Worm (Caenorhabditis elegans) whole organism, late embryonic: ENCODE results near the gene srg-7.

Experiments
- K02D7.2 ChIP-seq: sonication (generic microtip); optimal IDR thresholded peaks from 2 replicates; lab custom pipeline; 2017; ENCODE audit warnings: mild to moderate bottlenecking, missing genetic modification characterization, missing compliant biosample characterization
- K09A11.1 ChIP-seq: sonication (generic microtip); optimal IDR thresholded peaks from 2 replicates; lab custom pipeline; 2017; ENCODE audit warnings: antibody characterized with exemption, mild to moderate bottlenecking, missing genetic modification characterization, missing compliant biosample characterization; ENCODE audit not compliant: insufficient read depth
- ama-1 ChIP-seq: fragments of 150-350 bp; optimal IDR thresholded peaks from 2 replicates; lab custom pipeline; 2014
- ceh-30 ChIP-seq: fragments of 150-350 bp; optimal IDR thresholded peaks from 2 replicates; lab custom pipeline; 2014; ENCODE audit warnings: missing biosample characterization, missing genetic modification characterization
- ceh-45 ChIP-seq: fragments of 200-800 bp; sonication (Bioruptor generic); IDR thresholded peaks from 2 replicates; pipeline ENCODE4 v1.3.6; 2022; ENCODE audit warnings: missing genetic modification reagents, missing genetic modification characterization, missing compliant biosample characterization
- dve-1 ChIP-seq: sonication (generic microtip); optimal IDR thresholded peaks from 2 replicates; lab custom pipeline; 2017; ENCODE audit warnings: antibody characterized with exemption, mild to moderate bottlenecking, missing genetic modification characterization, missing compliant biosample characterization
- elt-4 ChIP-seq: sonication (generic microtip); optimal IDR thresholded peaks from 2 replicates; lab custom pipeline; 2016; ENCODE audit warnings: missing genetic modification characterization, missing compliant biosample characterization
- ets-4 ChIP-seq: sonication (generic microtip); optimal IDR thresholded peaks from 2 replicates; lab custom pipeline; 2016; ENCODE audit warnings: missing genetic modification characterization, missing compliant biosample characterization
- eyg-1 ChIP-seq: sonication (generic microtip); optimal IDR thresholded peaks from 2 replicates; lab custom pipeline; 2016; ENCODE audit warnings: missing genotype, missing genetic modification characterization, missing compliant biosample characterization
- fkh-10 ChIP-seq: fragments of 150-350 bp; optimal IDR thresholded peaks from 2 replicates; lab custom pipeline; 2014; ENCODE audit warnings: missing biosample characterization, missing genetic modification reagents, missing genetic modification characterization
- pag-3 ChIP-seq: sonication (generic microtip); optimal IDR thresholded peaks from 2 replicates; lab custom pipeline; 2016; ENCODE audit warnings: missing compliant biosample characterization, missing genetic modification characterization, borderline replicate concordance
- pha-4 ChIP-seq: fragments of 150-350 bp; optimal IDR thresholded peaks from 2 replicates; lab custom pipeline; 2018; ENCODE audit warnings: missing biosample characterization, missing genetic modification reagents, missing genetic modification characterization
- rnt-1 ChIP-seq: sonication (generic microtip); optimal IDR thresholded peaks from 2 replicates; lab custom pipeline; 2016; ENCODE audit warnings: missing genetic modification characterization, missing compliant biosample characterization
- unc-3 ChIP-seq, 2 experiments: fragments of 200-800 bp in 1 of 2; sonication (Bioruptor generic) in 1 of 2; sonication (generic microtip) in 1 of 2; conservative IDR thresholded peaks in 1 of 2; optimal IDR thresholded peaks in 1 of 2; 2 replicates each; pipeline versions ENCODE4 v1.3.6 to Lab custom; 2016 to 2022; ENCODE audit warnings: missing compliant biosample characterization in 2 of 2, missing genetic modification characterization in 2 of 2, missing genetic modification reagents in 1 of 2

ce11 chrIII:6279453-6279852 is 11.5 kb upstream of the srg-7 start:
- no peak for TF ChIP-seq K09A11.1 (tag; lab: Kevin White, UChicago)
- no peak for TF ChIP-seq pag-3
- no peak for TF ChIP-seq eyg-1
- TF ChIP-seq unc-3 (GFP tag; conservative IDR thresholded peaks at IDR 0.05; lab: Robert Waterston, UW), result no peak
- no peak for TF ChIP-seq unc-3 (tag; optimal IDR thresholded peaks at IDR 0.05; lab: Kevin White, UChicago)
- TF ChIP-seq elt-4 (tag; lab: Kevin White, UChicago), result no peak
- TF ChIP-seq K02D7.2 (tag; lab: Kevin White, UChicago), result no peak
- no peak for TF ChIP-seq ceh-30 (tag; lab: Kevin White, UChicago)
- TF ChIP-seq ets-4 (tag; lab: Kevin White, UChicago), result no peak
- no peak for TF ChIP-seq rnt-1
- no peak for TF ChIP-seq fkh-10
- TF ChIP-seq pha-4 (tag; lab: Kevin White, UChicago), result no peak
- no peak for TF ChIP-seq ceh-45
- TF ChIP-seq dve-1, result no peak
- no peak for TF ChIP-seq ama-1 (lab: Kevin White, UChicago)
